Fruit fly (Drosophila melanogaster): ENCODE measurements around the gene CG5096.

The CG5096 gene

dm6 chr2L:10362408-10363067 is 19.5 kb upstream of the CG5096 start, which contains the start of the genes Cand1 and pim:
Gene Cand1, minus strand, starts transcription at chr2L:10362707.
Gene pim, plus strand, starts transcription at chr2L:10362989.
- TF ChIP-seq CG10348 (GFP tag; IDR thresholded peaks at IDR 0.05) (no peak), Pif1A (GFP tag; optimal IDR thresholded peaks at IDR 0.05) (no peak), CG14655 (GFP tag; optimal IDR thresholded peaks at IDR 0.05) (no peak), CG32121 (GFP tag; IDR thresholded peaks at IDR 0.05) (no peak), fd96Ca (GFP tag; IDR thresholded peaks at IDR 0.05) (no peak), D1 (tag; optimal IDR thresholded peaks at IDR 0.05) (no peak), Ets98B (GFP tag; IDR thresholded peaks at IDR 0.05) (no peak), CG8301 (tag; optimal IDR thresholded peaks at IDR 0.05) (no peak), EcR (GFP tag; optimal IDR thresholded peaks at IDR 0.05) (no peak), CG9948 (tag; optimal IDR thresholded peaks at IDR 0.05) (no peak), Snoo (tag; optimal IDR thresholded peaks at IDR 0.05) (no peak), CG12605 (GFP tag; IDR thresholded peaks at IDR 0.05) (no peak), CG17806 (tag; optimal IDR thresholded peaks at IDR 0.05) (no peak), rn (GFP tag; IDR thresholded peaks at IDR 0.05) (no peak), CG8159 (tag; optimal IDR thresholded peaks at IDR 0.05) (no peak), Pif1B (GFP tag; optimal IDR thresholded peaks at IDR 0.05) (no peak), CG13204 (GFP tag; optimal IDR thresholded peaks at IDR 0.05) (no peak), CG15710 (tag; optimal IDR thresholded peaks at IDR 0.05) (no peak), gl (tag; optimal IDR thresholded peaks at IDR 0.05) (no peak), CG4496 (GFP tag; IDR thresholded peaks at IDR 0.05) (no peak)

dm6 chr2L:10364229-10364628 is 17.8 kb upstream of the CG5096 start, which contains the start of gene lft:
Gene lft, plus strand, starts transcription at chr2L:10364471.
- TF ChIP-seq D1 (tag; optimal IDR thresholded peaks at IDR 0.05), result no peak
- no peak for TF ChIP-seq fd96Ca (GFP tag; IDR thresholded peaks at IDR 0.05)
- TF ChIP-seq CG15710 (tag; optimal IDR thresholded peaks at IDR 0.05), result no peak
- TF ChIP-seq CG8159 (tag; optimal IDR thresholded peaks at IDR 0.05), result no peak
- TF ChIP-seq Pif1A (GFP tag; optimal IDR thresholded peaks at IDR 0.05), result no peak
- TF ChIP-seq CG14655 (GFP tag; optimal IDR thresholded peaks at IDR 0.05), result no peak
- no peak for TF ChIP-seq CG12605 (GFP tag; IDR thresholded peaks at IDR 0.05)
- no peak for TF ChIP-seq Pif1B (GFP tag; optimal IDR thresholded peaks at IDR 0.05)

dm6 chr2L:10366525-10366924 is 15.5 kb upstream of the CG5096 start, which contains the start of gene CG5056:
Gene CG5056, plus strand, starts transcription at chr2L:10366692.
- TF ChIP-seq CG15710 (tag; optimal IDR thresholded peaks at IDR 0.05) (peak; percentile 40), CG8301 (tag; optimal IDR thresholded peaks at IDR 0.05) (no peak), Pif1B (GFP tag; optimal IDR thresholded peaks at IDR 0.05) (no peak), EcR (GFP tag; optimal IDR thresholded peaks at IDR 0.05) (no peak), CG12605 (GFP tag; IDR thresholded peaks at IDR 0.05) (peak; percentile 11; the same call in 1 of the 2 replicates), CG34367 (tag; optimal IDR thresholded peaks at IDR 0.05) (peak; percentile 32), fd96Ca (GFP tag; IDR thresholded peaks at IDR 0.05) (no peak), gl (tag; optimal IDR thresholded peaks at IDR 0.05) (peak; percentile 57), CG8159 (tag; optimal IDR thresholded peaks at IDR 0.05) (no peak), Pif1A (GFP tag; optimal IDR thresholded peaks at IDR 0.05) (no peak), CG13204 (GFP tag; optimal IDR thresholded peaks at IDR 0.05) (no peak), rn (GFP tag; IDR thresholded peaks at IDR 0.05) (no peak), CG17806 (tag; optimal IDR thresholded peaks at IDR 0.05) (peak; percentile 6), CG4496 (GFP tag; IDR thresholded peaks at IDR 0.05) (no peak), CG32121 (GFP tag; IDR thresholded peaks at IDR 0.05) (peak; percentile 41; the same call in 1 of the 2 replicates), Ets98B (GFP tag; IDR thresholded peaks at IDR 0.05) (peak; percentile 29; the same call in 1 of the 2 replicates), Snoo (tag; optimal IDR thresholded peaks at IDR 0.05) (peak; percentile 2), CG10348 (GFP tag; IDR thresholded peaks at IDR 0.05) (no peak), CG9948 (tag; optimal IDR thresholded peaks at IDR 0.05) (peak; percentile 30), CG14655 (GFP tag; optimal IDR thresholded peaks at IDR 0.05) (no peak), D1 (tag; optimal IDR thresholded peaks at IDR 0.05) (no peak)

dm6 chr2L:10372297-10372696 is 9.8 kb upstream of the CG5096 start:
- TF ChIP-seq CG15710 (tag; optimal IDR thresholded peaks at IDR 0.05) (no peak), CG4496 (GFP tag; IDR thresholded peaks at IDR 0.05) (no peak), CG10348 (GFP tag; IDR thresholded peaks at IDR 0.05) (no peak), EcR (GFP tag; optimal IDR thresholded peaks at IDR 0.05) (no peak), CG12605 (GFP tag; IDR thresholded peaks at IDR 0.05) (no peak), CG9948 (tag; optimal IDR thresholded peaks at IDR 0.05) (no peak)

dm6 chr2L:10373605-10374269 is 8.3 kb upstream of the CG5096 start, which contains the start of gene rho-5:
Gene rho-5, minus strand, starts transcription at chr2L:10373900.
- no peak for TF ChIP-seq CG13204 (GFP tag; optimal IDR thresholded peaks at IDR 0.05)
- TF ChIP-seq CG9948 (tag; optimal IDR thresholded peaks at IDR 0.05), result no peak
- no peak for TF ChIP-seq Pif1A (GFP tag; optimal IDR thresholded peaks at IDR 0.05)
- no peak for TF ChIP-seq CG8301 (tag; optimal IDR thresholded peaks at IDR 0.05)
